Fruit fly (Drosophila melanogaster) Kc167 (cell line): Measurements from ENCODE around the gene Gr64a.

ENCODE experiments used
- insv ChIP-seq: fragments of >200 bp; optimal IDR thresholded peaks from 3 replicates; lab custom pipeline; 2018; ENCODE audit warnings: missing external identifiers
- psq ChIP-seq: fragments of >200 bp; optimal IDR thresholded peaks from 2 replicates; lab custom pipeline; 2017; ENCODE audit warnings: missing external identifiers

DNA sequence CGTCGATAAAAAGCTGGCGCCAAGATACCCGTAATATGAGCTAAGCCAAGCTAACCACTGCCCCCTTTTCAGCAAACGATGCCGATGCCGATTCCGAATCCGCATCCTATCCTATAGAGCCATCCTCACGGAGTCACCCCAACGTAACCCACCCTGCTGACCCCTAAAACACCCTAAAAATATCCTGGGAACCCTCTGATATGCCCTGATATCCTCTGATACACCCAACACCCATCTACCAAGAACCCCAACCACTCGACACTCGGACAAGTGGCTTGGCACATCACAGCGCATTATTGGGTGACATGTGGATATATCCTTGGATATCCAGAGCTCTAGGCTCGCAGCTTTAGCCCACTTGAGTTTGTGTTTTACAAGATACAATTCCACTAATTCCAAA lies 25.1 kb upstream of the Gr64a start:
- TF ChIP-seq insv (lab: Kevin White, UChicago) (no peak), psq (lab: Kevin White, UChicago) (no peak)
